Fruit fly (Drosophila melanogaster) whole organism, embryonic: ENCODE measurements around the gene CG43731.
A peak's percentile ranks its signal among the peaks of the same experiment; 100 is the strongest.

Experiments
- ATbp ChIP-seq: fragments of 200-800 bp; sonication (Bioruptor generic); optimal IDR thresholded peaks from 2 replicates; lab custom pipeline; 2017; ENCODE audit warnings: missing biosample characterization, mild to moderate bottlenecking, missing genetic modification characterization, missing genetic modification reagents
- Adf1 ChIP-seq: fragments of 200-800 bp; sonication (Bioruptor generic); IDR thresholded peaks from 2 replicates; pipeline ENCODE4 v1.3.6; 2022; ENCODE audit warnings: missing biosample characterization, missing genetic modification characterization
- Awh ChIP-seq: fragments of 200-800 bp; sonication (Bioruptor generic); IDR thresholded peaks from 2 replicates; pipeline ENCODE4, ENCODE4 v1.3.6; 2022; ENCODE audit warnings: missing biosample characterization, missing genetic modification characterization
- B-H2 ChIP-seq: fragments of 200-800 bp; sonication (Bioruptor generic); optimal IDR thresholded peaks from 2 replicates; lab custom pipeline; 2018; ENCODE audit warnings: missing biosample characterization, mild to moderate bottlenecking, missing genetic modification characterization
- Bgb ChIP-seq: fragments of 200-800 bp; sonication (Bioruptor generic); IDR thresholded peaks from 2 replicates; pipeline ENCODE4 v1.3.6; 2022; ENCODE audit warnings: missing biosample characterization, missing genetic modification characterization; ENCODE audit not compliant: partially characterized antibody
- CG11398 ChIP-seq: fragments of 200-800 bp; sonication (Bioruptor generic); optimal IDR thresholded peaks from 2 replicates; lab custom pipeline; 2016; ENCODE audit warnings: missing biosample characterization, missing genetic modification characterization
- CG12071 ChIP-seq: fragments of 200-800 bp; sonication (Bioruptor generic); optimal IDR thresholded peaks from 3 replicates; lab custom pipeline; 2018; ENCODE audit warnings: missing biosample characterization, mild to moderate bottlenecking, missing genetic modification characterization
- CG15269 ChIP-seq: fragments of 200-800 bp; sonication (Bioruptor generic); optimal IDR thresholded peaks from 2 replicates; lab custom pipeline; 2018; ENCODE audit warnings: missing biosample characterization, mild to moderate bottlenecking, missing genetic modification characterization, moderate library complexity
- CG1647 ChIP-seq: fragments of 200-800 bp; sonication (Bioruptor generic); optimal IDR thresholded peaks from 3 replicates; lab custom pipeline; 2016; ENCODE audit warnings: missing biosample characterization, missing genetic modification characterization
- CG2199 ChIP-seq: fragments of 200-800 bp; sonication (Bioruptor generic); IDR thresholded peaks from 3 replicates; pipeline ENCODE4 v1.3.6; 2022; ENCODE audit warnings: missing biosample characterization, missing genetic modification characterization
- CG32532 ChIP-seq: fragments of 200-800 bp; sonication (Bioruptor generic); IDR thresholded peaks from 2 replicates; pipeline ENCODE4 v1.3.6; 2022; ENCODE audit warnings: missing biosample characterization, missing genetic modification characterization
- CG7839 ChIP-seq: fragments of 200-800 bp; sonication (Bioruptor generic); optimal IDR thresholded peaks from 3 replicates; lab custom pipeline; 2018; ENCODE audit warnings: missing biosample characterization, mild to moderate bottlenecking, missing genetic modification characterization, moderate library complexity
- CG8478 ChIP-seq: fragments of >200 bp; optimal IDR thresholded peaks from 2 replicates; lab custom pipeline; 2018
- CG9876 ChIP-seq: fragments of 200-800 bp; sonication (Bioruptor generic); optimal IDR thresholded peaks from 2 replicates; lab custom pipeline; 2016; ENCODE audit warnings: missing biosample characterization, missing genetic modification characterization
- CTCF ChIP-seq: fragments of 200-800 bp; sonication (Bioruptor generic); optimal IDR thresholded peaks from 2 replicates; lab custom pipeline; 2017; ENCODE audit warnings: missing biosample characterization, mild to moderate bottlenecking, missing genetic modification characterization, moderate library complexity
- D19A ChIP-seq: fragments of 200-800 bp; optimal IDR thresholded peaks from 3 replicates; lab custom pipeline; 2019; ENCODE audit warnings: missing biosample characterization, mild to moderate bottlenecking, missing genetic modification characterization, moderate library complexity
- Dip2 ChIP-seq: fragments of 200-800 bp; sonication (Bioruptor generic); IDR thresholded peaks from 2 replicates; pipeline ENCODE4 v1.3.6; 2022; ENCODE audit warnings: missing biosample characterization, missing genetic modification characterization
- Ets97D ChIP-seq: fragments of 200-800 bp; sonication (Bioruptor generic); optimal IDR thresholded peaks from 3 replicates; lab custom pipeline; 2016; ENCODE audit warnings: missing biosample characterization, missing genetic modification characterization
- Mad ChIP-seq: fragments of 200-800 bp; sonication (Bioruptor generic); optimal IDR thresholded peaks from 2 replicates; lab custom pipeline; 2016; ENCODE audit warnings: missing biosample characterization, missing genetic modification characterization
- Nf-YB ChIP-seq: fragments of 200-800 bp; sonication (Bioruptor generic); optimal IDR thresholded peaks from 3 replicates; lab custom pipeline; 2019; ENCODE audit warnings: missing biosample characterization, mild to moderate bottlenecking, missing genetic modification characterization, moderate library complexity
- Oaz ChIP-seq: fragments of 200-800 bp; sonication (Bioruptor generic); IDR thresholded peaks from 2 replicates; pipeline ENCODE4 v1.3.6; 2022; ENCODE audit warnings: missing biosample characterization, missing genetic modification characterization
- Opbp ChIP-seq: fragments of 200-800 bp; sonication (Bioruptor generic); IDR thresholded peaks from 3 replicates; pipeline ENCODE4 v1.3.6; 2022; ENCODE audit warnings: missing biosample characterization, missing genetic modification characterization; ENCODE audit not compliant: partially characterized antibody
- Six4 ChIP-seq: fragments of 200-800 bp; sonication (Bioruptor generic); optimal IDR thresholded peaks from 2 replicates; lab custom pipeline; 2016; ENCODE audit warnings: missing biosample characterization, missing genetic modification characterization
- Sox100B ChIP-seq: fragments of 200-800 bp; sonication (Bioruptor generic); optimal IDR thresholded peaks from 3 replicates; lab custom pipeline; 2018; ENCODE audit warnings: missing biosample characterization, mild to moderate bottlenecking, missing genetic modification characterization
- Spps ChIP-seq: fragments of 200-800 bp; sonication (Bioruptor generic); optimal IDR thresholded peaks from 2 replicates; lab custom pipeline; 2018; ENCODE audit warnings: missing biosample characterization, mild to moderate bottlenecking, missing genetic modification characterization
- Vsx1 ChIP-seq: fragments of 200-800 bp; sonication (Bioruptor generic); optimal IDR thresholded peaks from 2 replicates; lab custom pipeline; 2017; ENCODE audit warnings: missing biosample characterization, mild to moderate bottlenecking, missing genetic modification characterization, missing genetic modification reagents
- az2 ChIP-seq: fragments of 200-800 bp; sonication (Bioruptor generic); optimal IDR thresholded peaks from 3 replicates; lab custom pipeline; 2016; ENCODE audit warnings: missing biosample characterization, missing genetic modification characterization
- bab2 ChIP-seq: fragments of 200-800 bp; sonication (Bioruptor generic); optimal IDR thresholded peaks from 2 replicates; lab custom pipeline; 2016; ENCODE audit warnings: missing biosample characterization, missing genetic modification characterization
- bbx ChIP-seq: fragments of 200-800 bp; sonication (Bioruptor generic); IDR thresholded peaks from 2 replicates; pipeline ENCODE4 v1.3.6; 2022; ENCODE audit warnings: missing biosample characterization, missing genetic modification characterization; ENCODE audit not compliant: partially characterized antibody
- bcd ChIP-seq: fragments of 200-800 bp; sonication (Bioruptor generic); optimal IDR thresholded peaks from 2 replicates; lab custom pipeline; 2017; ENCODE audit warnings: missing biosample characterization, mild to moderate bottlenecking, missing genetic modification characterization
- crp ChIP-seq, 2 experiments: fragments of 200-800 bp; sonication (Bioruptor generic); optimal IDR thresholded peaks; 2 replicates in 1 of 2; 3 replicates in 1 of 2; lab custom pipeline; 2017; ENCODE audit warnings: missing biosample characterization in 2 of 2, missing genetic modification characterization in 2 of 2, mild to moderate bottlenecking in 1 of 2, moderate library complexity in 1 of 2
- ewg ChIP-seq: fragments of 200-800 bp; sonication (Bioruptor generic); optimal IDR thresholded peaks from 3 replicates; lab custom pipeline; 2017; ENCODE audit warnings: mild to moderate bottlenecking, missing biosample characterization, missing genetic modification reagents, missing genetic modification characterization
- fd64A ChIP-seq: fragments of 200-800 bp; sonication (Bioruptor generic); optimal IDR thresholded peaks from 3 replicates; lab custom pipeline; 2018; ENCODE audit warnings: missing biosample characterization, mild to moderate bottlenecking, missing genetic modification characterization
- gro ChIP-seq: fragments of 200-800 bp; sonication (Bioruptor generic); optimal IDR thresholded peaks from 2 replicates; lab custom pipeline; 2016; ENCODE audit warnings: missing biosample characterization, missing genetic modification characterization
- hkb ChIP-seq, 2 experiments: fragments of 200-800 bp in 1 of 2; fragments of >200 bp in 1 of 2; sonication (Bioruptor generic) in 1 of 2; IDR thresholded peaks in 1 of 2; optimal IDR thresholded peaks in 1 of 2; 2 replicates each; pipeline versions ENCODE4 v1.3.6 to Lab custom; 2017 to 2022; ENCODE audit warnings: missing biosample characterization in 1 of 2, missing genetic modification characterization in 1 of 2
- hth ChIP-seq: fragments of >200 bp; optimal IDR thresholded peaks from 2 replicates; lab custom pipeline; 2017; ENCODE audit warnings: inconsistent platforms
- jumu ChIP-seq: fragments of 200-800 bp; sonication (Bioruptor generic); optimal IDR thresholded peaks from 3 replicates; lab custom pipeline; 2016; ENCODE audit warnings: missing biosample characterization, missing genetic modification characterization
- luna ChIP-seq: fragments of 200-800 bp; sonication (Bioruptor generic); optimal IDR thresholded peaks from 2 replicates; lab custom pipeline; 2016; ENCODE audit warnings: missing biosample characterization, missing genetic modification characterization
- nerfin-1 ChIP-seq: fragments of 200-800 bp; sonication (Bioruptor generic); optimal IDR thresholded peaks from 3 replicates; lab custom pipeline; 2019; ENCODE audit warnings: missing biosample characterization, mild to moderate bottlenecking, missing genetic modification characterization, moderate library complexity
- nerfin-2 ChIP-seq: fragments of 200-800 bp; sonication (Bioruptor generic); IDR thresholded peaks from 2 replicates; pipeline ENCODE4 v1.3.6; 2022; ENCODE audit warnings: missing biosample characterization, missing genetic modification characterization; ENCODE audit not compliant: partially characterized antibody
- nom ChIP-seq: fragments of 200-800 bp; sonication (Bioruptor generic); optimal IDR thresholded peaks from 2 replicates; lab custom pipeline; 2017; ENCODE audit warnings: missing biosample characterization, missing genetic modification characterization, mild to moderate bottlenecking, moderate library complexity, missing genetic modification reagents
- otp ChIP-seq: fragments of 200-800 bp; sonication (Bioruptor generic); IDR thresholded peaks from 3 replicates; pipeline ENCODE4, ENCODE4 v1.3.6; 2022; ENCODE audit warnings: missing biosample characterization, missing genetic modification characterization
- peb ChIP-seq: fragments of 200-800 bp; sonication (Bioruptor generic); IDR thresholded peaks from 2 replicates; pipeline ENCODE4 v1.3.6; 2022; ENCODE audit warnings: missing biosample characterization, missing genetic modification characterization
- ro ChIP-seq: fragments of 200-800 bp; sonication (Bioruptor generic); IDR thresholded peaks from 2 replicates; pipeline ENCODE4 v1.3.6; 2022; ENCODE audit warnings: missing biosample characterization, missing genetic modification characterization
- scrt ChIP-seq: fragments of 200-800 bp; sonication (Bioruptor generic); optimal IDR thresholded peaks from 2 replicates; lab custom pipeline; 2018; ENCODE audit warnings: missing biosample characterization, mild to moderate bottlenecking, missing genetic modification characterization, moderate library complexity
- stc ChIP-seq: fragments of 200-800 bp; sonication (Bioruptor generic); IDR thresholded peaks from 2 replicates; pipeline ENCODE4 v1.3.6; 2022; ENCODE audit warnings: missing biosample characterization, missing genetic modification characterization
- tna ChIP-seq: fragments of 200-800 bp; sonication (Bioruptor generic); IDR thresholded peaks from 2 replicates; pipeline ENCODE4 v1.3.6; 2022; ENCODE audit warnings: missing biosample characterization, missing genetic modification characterization; ENCODE audit not compliant: partially characterized antibody
- unpg ChIP-seq: fragments of 200-800 bp; sonication (Bioruptor generic); optimal IDR thresholded peaks from 3 replicates; lab custom pipeline; 2018; ENCODE audit warnings: missing biosample characterization, mild to moderate bottlenecking, missing genetic modification characterization, moderate library complexity
- usp ChIP-seq: fragments of >200 bp; optimal IDR thresholded peaks from 2 replicates; lab custom pipeline; 2017; ENCODE audit warnings: missing biosample characterization, missing genetic modification characterization

CG43731 gene

DNA sequence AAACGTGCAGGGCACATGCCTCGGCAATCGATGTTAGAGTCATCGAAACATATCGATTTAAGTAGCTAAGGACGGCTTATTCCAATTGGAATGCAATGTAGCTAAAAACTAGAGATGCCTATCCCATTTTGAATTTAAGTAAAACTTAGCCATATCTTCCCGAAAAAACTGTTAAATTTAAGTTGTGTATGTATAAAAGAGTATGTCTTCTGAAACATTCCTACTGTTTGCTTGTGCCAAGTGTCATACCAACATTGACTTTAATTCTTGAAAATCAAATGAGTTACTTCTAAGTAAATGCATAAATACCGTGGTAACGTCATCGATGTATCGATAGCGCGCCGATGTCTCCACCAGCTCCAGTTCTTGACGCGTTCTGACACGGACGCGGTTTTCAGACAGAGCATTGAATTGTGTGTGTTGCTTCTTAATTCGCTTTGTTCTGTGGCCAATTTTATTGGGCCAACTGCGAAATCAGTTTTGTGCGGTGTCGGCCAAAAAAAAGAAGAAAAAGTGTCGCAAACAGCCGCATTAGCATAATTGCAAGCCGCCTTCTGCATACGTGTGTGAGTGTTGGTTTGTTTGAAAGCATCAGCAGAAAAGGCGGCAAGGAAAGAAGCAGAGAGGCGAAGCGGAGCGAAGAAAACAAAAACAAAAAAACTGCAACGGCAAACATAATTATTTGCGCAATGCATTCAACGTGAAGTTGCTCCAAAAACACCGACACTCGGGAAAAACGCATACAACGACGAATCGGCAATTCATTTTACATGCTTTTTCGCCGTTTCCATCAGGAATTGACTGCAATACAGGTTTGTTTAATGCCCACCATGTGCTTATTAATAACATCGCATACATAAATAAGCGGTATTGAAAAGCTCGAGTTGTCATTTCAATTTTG lies 31.9 kb downstream of the CG43731 start, which contains the start of gene brat (continued):
- TF ChIP-seq luna (GFP tag; lab: Kevin White, UChicago) (peak; percentile 44), ewg (GFP tag; lab: Kevin White, UChicago) (peak; percentile 3), Sox100B (GFP tag; lab: Kevin White, UChicago) (peak; percentile 27), usp (GFP tag; lab: Kevin White, UChicago) (no peak), crp (GFP tag; optimal IDR thresholded peaks at IDR 0.05; lab: Kevin White, UChicago) (peak in 1 of 2 experiments; percentile 5), hkb (optimal IDR thresholded peaks at IDR 0.05; lab: Kevin White, UChicago) (no peak), hkb (GFP tag; IDR thresholded peaks at IDR 0.05; lab: Robert Waterston, UW) (no peak), otp (no peak), B-H2 (GFP tag; lab: Kevin White, UChicago) (peak; percentile 18), Nf-YB (GFP tag; lab: Kevin White, UChicago) (peak; percentile 8), CG15269 (tag; lab: Kevin White, UChicago) (peak; percentile 0), az2 (GFP tag; lab: Kevin White, UChicago) (peak; percentile 56), CG8478 (lab: Kevin White, UChicago) (no peak), fd64A (no peak), CTCF (GFP tag; lab: Kevin White, UChicago) (no peak), ATbp (GFP tag; lab: Kevin White, UChicago) (no peak), Adf1 (GFP tag; lab: Robert Waterston, UW) (0 out of 2 replicates have a peak, but pooled peaks have one; percentile 12), nom (no peak), Oaz (GFP tag; lab: Robert Waterston, UW) (no peak), hth (lab: Kevin White, UChicago) (no peak), gro (GFP tag; lab: Kevin White, UChicago) (no peak), stc (no peak), CG9876 (GFP tag; lab: Kevin White, UChicago) (peak; percentile 44), Vsx1 (no peak), Opbp (GFP tag; lab: Robert Waterston, UW) (peak; percentile 87; the same call in 2 of the 3 replicates), Bgb (peak; percentile 85), CG2199 (GFP tag; lab: Robert Waterston, UW) (no peak), nerfin-2 (GFP tag; lab: Robert Waterston, UW) (peak; percentile 91), tna (GFP tag; lab: Robert Waterston, UW) (peak; percentile 73; the same call in 1 of the 2 replicates), Six4 (peak; percentile 11), Dip2 (no peak), bcd (peak; percentile 54), CG12071 (GFP tag; lab: Kevin White, UChicago) (no peak), bbx (peak; percentile 87), Ets97D (GFP tag; lab: Kevin White, UChicago) (peak; percentile 56), ro (GFP tag; lab: Robert Waterston, UW) (no peak), Spps (tag; lab: Kevin White, UChicago) (no peak), CG11398 (peak; percentile 13), Mad (GFP tag; lab: Kevin White, UChicago) (no peak), peb (GFP tag; lab: Robert Waterston, UW) (peak; percentile 25; the same call in 1 of the 2 replicates), scrt (GFP tag; lab: Kevin White, UChicago) (no peak), unpg (GFP tag; lab: Kevin White, UChicago) (peak; percentile 40), CG32532 (GFP tag; lab: Robert Waterston, UW) (peak; percentile 56), Awh (GFP tag; lab: Robert Waterston, UW) (no peak), CG7839 (tag; lab: Kevin White, UChicago) (peak; percentile 38), nerfin-1 (tag; lab: Kevin White, UChicago) (peak; percentile 91), jumu (GFP tag; lab: Kevin White, UChicago) (peak; percentile 71), CG1647 (GFP tag; lab: Kevin White, UChicago) (peak; percentile 8), D19A (tag; lab: Kevin White, UChicago) (peak; percentile 64), bab2 (GFP tag; lab: Kevin White, UChicago) (peak; percentile 54)
